Worm (Caenorhabditis elegans) whole organism, young adult: Measurements from ENCODE around the gene F07G6.8.
"Not testable (repeated sequence)": the region's sequence is repeated elsewhere in the genome, so short reads cannot be mapped to it uniquely, and the experiment has no call there.

Experiments used
- B0019.2 ChIP-seq: fragments of 200-800 bp; sonication (Bioruptor generic); conservative IDR thresholded peaks from 2 replicates; pipeline ENCODE4 v1.3.6; 2022; ENCODE audit warnings: missing genetic modification reagents, missing genetic modification characterization, missing compliant biosample characterization
- F22D6.2 ChIP-seq: sonication (generic microtip); optimal IDR thresholded peaks from 2 replicates; lab custom pipeline; 2016; ENCODE audit warnings: mild to moderate bottlenecking, missing genetic modification characterization, missing compliant biosample characterization
- F37B4.10 ChIP-seq: fragments of 200-800 bp; sonication (Bioruptor generic); IDR thresholded peaks from 2 replicates; pipeline ENCODE4 v1.3.6; 2022; ENCODE audit warnings: missing genetic modification characterization, missing compliant biosample characterization
- F49E8.2 ChIP-seq: sonication (generic microtip); optimal IDR thresholded peaks from 3 replicates; lab custom pipeline; 2017; ENCODE audit warnings: missing genetic modification characterization, mild to moderate bottlenecking, missing compliant biosample characterization, antibody characterized with exemption, moderate library complexity; ENCODE audit not compliant: insufficient read depth
- F57C9.4 ChIP-seq: sonication (generic microtip); optimal IDR thresholded peaks from 2 replicates; lab custom pipeline; 2017; ENCODE audit warnings: mild to moderate bottlenecking, missing genetic modification characterization, missing compliant biosample characterization
- T07F8.4 ChIP-seq: sonication (generic microtip); optimal IDR thresholded peaks from 2 replicates; lab custom pipeline; 2016; ENCODE audit warnings: mild to moderate bottlenecking, missing genetic modification characterization, moderate library complexity, missing compliant biosample characterization
- T26A5.8 ChIP-seq: sonication (generic microtip); optimal IDR thresholded peaks from 2 replicates; lab custom pipeline; 2016; ENCODE audit warnings: missing genetic modification characterization, missing compliant biosample characterization
- Y53G8AR.9 ChIP-seq: fragments of 200-800 bp; sonication (Bioruptor generic); conservative IDR thresholded peaks from 2 replicates; pipeline ENCODE4 v1.3.6; 2022; ENCODE audit warnings: missing genetic modification reagents, missing genetic modification characterization, missing compliant biosample characterization
- Y56A3A.18 ChIP-seq: fragments of 200-800 bp; sonication (Bioruptor generic); IDR thresholded peaks from 2 replicates; pipeline ENCODE4 v1.3.6; 2022; ENCODE audit warnings: missing genetic modification reagents, missing genetic modification characterization, missing compliant biosample characterization
- Y67H2A.10 ChIP-seq: fragments of 200-800 bp; sonication (Bioruptor generic); conservative IDR thresholded peaks from 2 replicates; pipeline ENCODE4 v1.3.6; 2022; ENCODE audit warnings: missing genetic modification reagents, missing genetic modification characterization, missing compliant biosample characterization
- Y95B8A.8 ChIP-seq: fragments of 200-800 bp; sonication (Bioruptor generic); IDR thresholded peaks from 2 replicates; pipeline ENCODE4 v1.3.6; 2022; ENCODE audit warnings: missing genetic modification reagents, missing genetic modification characterization, missing compliant biosample characterization
- aptf-3 ChIP-seq: fragments of 200-800 bp; sonication (Bioruptor generic); IDR thresholded peaks from 2 replicates; pipeline ENCODE4 v1.3.6; 2022; ENCODE audit warnings: missing genetic modification characterization, missing compliant biosample characterization
- athp-1 ChIP-seq: sonication (generic microtip); optimal IDR thresholded peaks from 2 replicates; lab custom pipeline; 2017; ENCODE audit warnings: mild to moderate bottlenecking, missing genetic modification characterization, missing compliant biosample characterization
- attf-3 ChIP-seq: fragments of 200-800 bp; sonication (Bioruptor generic); conservative IDR thresholded peaks from 2 replicates; pipeline ENCODE4 v1.3.6; 2022; ENCODE audit warnings: missing genetic modification reagents, missing genetic modification characterization, missing compliant biosample characterization
- attf-6 ChIP-seq: fragments of 200-800 bp; sonication (Bioruptor generic); IDR thresholded peaks from 2 replicates; pipeline ENCODE4 v1.3.6; 2022; ENCODE audit warnings: missing genetic modification reagents, missing genetic modification characterization, missing compliant biosample characterization
- bed-1 ChIP-seq: fragments of 200-800 bp; sonication (Bioruptor generic); IDR thresholded peaks from 2 replicates; pipeline ENCODE4 v1.3.6; 2022; ENCODE audit warnings: missing genetic modification reagents, missing genetic modification characterization, missing compliant biosample characterization
- bed-2 ChIP-seq: fragments of 200-800 bp; sonication (Bioruptor generic); IDR thresholded peaks from 2 replicates; pipeline ENCODE4 v1.3.6; 2022; ENCODE audit warnings: missing genetic modification reagents, missing genetic modification characterization, missing compliant biosample characterization
- ceh-40 ChIP-seq: fragments of 200-800 bp; sonication (Bioruptor generic); IDR thresholded peaks from 2 replicates; pipeline ENCODE4 v1.3.6; 2022; ENCODE audit warnings: missing genetic modification characterization, missing compliant biosample characterization
- die-1 ChIP-seq: sonication (generic microtip); optimal IDR thresholded peaks from 2 replicates; lab custom pipeline; 2016; ENCODE audit warnings: missing genotype, mild to moderate bottlenecking, missing genetic modification characterization, missing compliant biosample characterization
- dox-1 ChIP-seq: fragments of 200-800 bp; sonication (Bioruptor generic); IDR thresholded peaks from 2 replicates; pipeline ENCODE4 v1.3.6; 2022; ENCODE audit warnings: missing genetic modification reagents, missing genetic modification characterization, missing compliant biosample characterization
- dpff-1 ChIP-seq: sonication (generic microtip); optimal IDR thresholded peaks from 2 replicates; lab custom pipeline; 2017; ENCODE audit warnings: mild to moderate bottlenecking, missing genetic modification characterization, missing compliant biosample characterization
- egrh-3 ChIP-seq: fragments of 200-800 bp; sonication (Bioruptor generic); IDR thresholded peaks from 2 replicates; pipeline ENCODE4 v1.3.6; 2022; ENCODE audit warnings: missing genetic modification reagents, missing genetic modification characterization, missing compliant biosample characterization
- ekl-4 ChIP-seq: fragments of 200-800 bp; sonication (Bioruptor generic); IDR thresholded peaks from 2 replicates; pipeline ENCODE4 v1.3.6; 2022; ENCODE audit warnings: missing genetic modification reagents, missing genetic modification characterization, missing compliant biosample characterization
- ets-4 ChIP-seq: fragments of 200-800 bp; sonication (Bioruptor generic); optimal IDR thresholded peaks from 2 replicates; lab custom pipeline; 2018; ENCODE audit warnings: mild to moderate bottlenecking, missing genetic modification characterization, missing compliant biosample characterization
- hlh-26 ChIP-seq: fragments of 200-800 bp; sonication (Bioruptor generic); conservative IDR thresholded peaks from 2 replicates; pipeline ENCODE4 v1.3.6; 2022; ENCODE audit warnings: missing genetic modification reagents, missing genetic modification characterization, missing compliant biosample characterization
- hmg-1.2 ChIP-seq: fragments of 200-800 bp; sonication (Bioruptor generic); IDR thresholded peaks from 2 replicates; pipeline ENCODE4 v1.3.6; 2022; ENCODE audit warnings: missing genetic modification reagents, missing genetic modification characterization, missing compliant biosample characterization
- hmg-20 ChIP-seq: fragments of 200-800 bp; sonication (Bioruptor generic); IDR thresholded peaks from 2 replicates; pipeline ENCODE4 v1.3.6; 2022; ENCODE audit warnings: missing genetic modification reagents, missing genetic modification characterization, missing compliant biosample characterization
- hrde-1 ChIP-seq: sonication (generic microtip); optimal IDR thresholded peaks from 2 replicates; lab custom pipeline; 2016; ENCODE audit warnings: missing genetic modification characterization, mild to moderate bottlenecking, missing compliant biosample characterization, moderate library complexity, missing genotype, missing genetic modification reagents, borderline replicate concordance
- lin-35 ChIP-seq, 3 experiments: fragments of 150-350 bp in 2 of 3; sonication (generic microtip) in 1 of 3; optimal IDR thresholded peaks; 2 replicates each; lab custom pipeline; 2014 to 2018; ENCODE audit warnings: missing biosample characterization in 3 of 3, missing genetic modification characterization in 3 of 3, missing genetic modification reagents in 3 of 3
- lin-40 ChIP-seq: sonication (generic microtip); optimal IDR thresholded peaks from 2 replicates; lab custom pipeline; 2016; ENCODE audit warnings: missing genetic modification characterization, mild to moderate bottlenecking, missing compliant biosample characterization, missing genotype, missing genetic modification reagents
- lin-54 ChIP-seq: fragments of 200-800 bp; sonication (Bioruptor generic); optimal IDR thresholded peaks from 2 replicates; lab custom pipeline; 2018; ENCODE audit warnings: mild to moderate bottlenecking, missing genetic modification characterization, missing compliant biosample characterization
- lir-1 ChIP-seq: fragments of 200-800 bp; sonication (Bioruptor generic); conservative IDR thresholded peaks from 2 replicates; pipeline ENCODE4 v1.3.6; 2022; ENCODE audit warnings: missing genetic modification reagents, missing genetic modification characterization, missing compliant biosample characterization
- madf-6 ChIP-seq: fragments of 200-800 bp; sonication (Bioruptor generic); IDR thresholded peaks from 2 replicates; pipeline ENCODE4 v1.3.6; 2022; ENCODE audit warnings: missing genetic modification reagents, missing genetic modification characterization, missing compliant biosample characterization
- mes-4 ChIP-seq: sonication (generic microtip); optimal IDR thresholded peaks from 2 replicates; lab custom pipeline; 2016; ENCODE audit warnings: missing genotype, missing genetic modification characterization, missing compliant biosample characterization
- nfyb-1 ChIP-seq: fragments of 200-800 bp; sonication (Bioruptor generic); IDR thresholded peaks from 2 replicates; pipeline ENCODE4 v1.3.6; 2022; ENCODE audit warnings: missing genetic modification reagents, missing genetic modification characterization, missing compliant biosample characterization
- nhr-120 ChIP-seq: fragments of 200-800 bp; sonication (Bioruptor generic); IDR thresholded peaks from 2 replicates; pipeline ENCODE4 v1.3.6; 2022; ENCODE audit warnings: missing genetic modification characterization, missing compliant biosample characterization
- pbrm-1 ChIP-seq: fragments of 200-800 bp; sonication (Bioruptor generic); IDR thresholded peaks from 2 replicates; pipeline ENCODE4 v1.3.6; 2022; ENCODE audit warnings: missing genetic modification reagents, missing genetic modification characterization, missing compliant biosample characterization
- rec-8 ChIP-seq, 2 experiments: sonication (generic microtip); optimal IDR thresholded peaks; 2 replicates each; lab custom pipeline; 2016; ENCODE audit warnings: mild to moderate bottlenecking in 2 of 2, missing genetic modification characterization in 2 of 2, missing genetic modification reagents in 2 of 2, missing genotype in 2 of 2, missing biosample characterization in 1 of 2, missing compliant biosample characterization in 1 of 2, moderate library complexity in 1 of 2
- rpc-1 ChIP-seq, 2 experiments: fragments of 150-350 bp in 1 of 2; sonication (generic microtip) in 1 of 2; optimal IDR thresholded peaks; 2 replicates each; lab custom pipeline; 2014 to 2018; ENCODE audit warnings: missing biosample characterization in 1 of 2, missing genetic modification characterization in 1 of 2, missing genetic modification reagents in 1 of 2, missing genotype in 1 of 2
- somi-1 ChIP-seq: fragments of 200-800 bp; sonication (Bioruptor generic); optimal IDR thresholded peaks from 2 replicates; lab custom pipeline; 2018; ENCODE audit warnings: mild to moderate bottlenecking, missing genetic modification characterization, missing compliant biosample characterization
- sptf-2 ChIP-seq: fragments of 200-800 bp; sonication (Bioruptor generic); optimal IDR thresholded peaks from 2 replicates; lab custom pipeline; 2018; ENCODE audit warnings: mild to moderate bottlenecking, missing genetic modification characterization, missing compliant biosample characterization
- tbp1 ChIP-seq: fragments of 200-800 bp; sonication (Bioruptor generic); optimal IDR thresholded peaks from 2 replicates; lab custom pipeline; 2018; ENCODE audit warnings: mild to moderate bottlenecking, missing genetic modification characterization, missing compliant biosample characterization
- unc-130 ChIP-seq: sonication (generic microtip); optimal IDR thresholded peaks from 2 replicates; lab custom pipeline; 2016; ENCODE audit warnings: missing genetic modification reagents, missing genetic modification characterization, missing compliant biosample characterization
- xnd-1 ChIP-seq: sonication (generic microtip); optimal IDR thresholded peaks from 2 replicates; lab custom pipeline; 2016; ENCODE audit warnings: missing genotype, missing genetic modification reagents, missing genetic modification characterization, missing compliant biosample characterization
- ztf-22 ChIP-seq: fragments of 200-800 bp; sonication (Bioruptor generic); optimal IDR thresholded peaks from 2 replicates; lab custom pipeline; 2018; ENCODE audit warnings: mild to moderate bottlenecking, missing genetic modification characterization, moderate library complexity, missing compliant biosample characterization
- ztf-26 ChIP-seq: sonication (generic microtip); optimal IDR thresholded peaks from 2 replicates; lab custom pipeline; 2017; ENCODE audit warnings: missing genetic modification characterization, missing compliant biosample characterization

The F07G6.8 gene

DNA sequence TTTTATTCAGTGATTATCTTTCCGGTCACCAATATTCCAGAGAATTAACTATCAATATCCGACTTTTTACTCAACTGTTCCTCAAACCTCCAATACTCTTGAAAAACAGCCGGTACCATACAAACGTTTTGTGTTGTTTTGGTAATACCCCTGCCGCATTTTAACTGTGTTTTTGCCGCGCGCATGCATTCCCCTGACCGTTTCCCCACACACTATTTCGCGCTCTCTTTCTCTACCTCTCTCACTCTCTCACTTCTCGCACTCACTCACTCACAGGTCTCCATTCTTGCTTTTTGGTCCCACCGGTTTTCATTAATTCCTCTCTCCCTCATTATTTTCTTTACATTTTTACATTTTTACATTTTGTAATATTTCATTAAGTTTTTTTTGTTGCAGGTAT, 37.7 kb downstream of the F07G6.8 start, which contains the start of gene meg-4:
Gene meg-4, plus strand, starts transcription at position 397 of the 400 bp plus-strand sequence.
- TF ChIP-seq die-1 (tag; lab: Kevin White, UChicago) (no peak), rec-8 (tag; optimal IDR thresholded peaks at IDR 0.05; lab: Kevin White, UChicago) (no peak), athp-1 (tag; lab: Kevin White, UChicago) (no peak), T07F8.4 (no peak), dpff-1 (tag; lab: Kevin White, UChicago) (no peak), Y67H2A.10 (GFP tag; lab: Robert Waterston, UW) (no peak), lir-1 (no peak), pbrm-1 (GFP tag; lab: Robert Waterston, UW) (no peak), lin-35 (GFP tag; optimal IDR thresholded peaks at IDR 0.05; lab: Kevin White, UChicago) (no peak), aptf-3 (GFP tag; lab: Robert Waterston, UW) (no peak), Y53G8AR.9 (no peak), B0019.2 (no peak), ekl-4 (GFP tag; lab: Robert Waterston, UW) (no peak), F57C9.4 (no peak), hmg-1.2 (GFP tag; lab: Robert Waterston, UW) (peak; percentile 62), bed-2 (no peak), madf-6 (0 out of 2 replicates have a peak, but pooled peaks have one; percentile 29), hmg-20 (GFP tag; lab: Robert Waterston, UW) (no peak)

ce11 chrX:1681482-1681881, 38.8 kb downstream of the F07G6.8 start:
- TF ChIP-seq egrh-3 (peak; percentile 44; the same call in 1 of the 2 replicates), nfyb-1 (GFP tag; lab: Robert Waterston, UW) (0 out of 2 replicates have a peak, but pooled peaks have one; percentile 15), rpc-1 (tag; optimal IDR thresholded peaks at IDR 0.05; lab: Kevin White, UChicago) (peak; percentile 15), nhr-120 (GFP tag; lab: Robert Waterston, UW) (0 out of 2 replicates have a peak, but pooled peaks have one; percentile 56)
- not testable (repeated sequence) for TF ChIP-seq rpc-1 (optimal IDR thresholded peaks at IDR 0.05; lab: Kevin White, UChicago)

DNA sequence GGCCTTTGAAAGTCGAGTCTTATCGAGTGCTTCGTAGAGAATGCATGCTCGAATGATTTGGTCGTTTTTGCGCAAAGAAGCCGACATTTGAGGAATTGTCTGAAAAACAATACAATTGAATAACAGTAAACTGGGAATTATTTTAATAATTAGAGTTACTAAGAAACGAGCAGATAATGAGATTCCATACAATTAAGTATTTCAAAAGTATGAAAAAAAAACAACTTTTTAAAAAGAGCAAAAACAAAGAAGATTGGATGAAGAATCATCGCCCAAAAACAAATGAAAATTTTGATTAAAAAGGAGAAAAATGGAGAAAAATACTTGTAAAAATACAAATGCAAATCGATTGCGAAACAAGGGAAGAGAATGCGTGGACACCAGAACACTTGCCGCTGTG, 42.2 kb downstream of the F07G6.8 start, which contains the start of gene fbxa-170:
Gene fbxa-170, minus strand, starts transcription at position 101 of the 400 bp plus-strand sequence.
- TF ChIP-seq ets-4 (no peak), ceh-40 (GFP tag; lab: Robert Waterston, UW) (no peak), hlh-26 (GFP tag; lab: Robert Waterston, UW) (no peak), ztf-22 (GFP tag; lab: Kevin White, UChicago) (no peak), F37B4.10 (GFP tag; lab: Robert Waterston, UW) (no peak), hrde-1 (tag; lab: Kevin White, UChicago) (no peak), T26A5.8 (no peak), attf-3 (GFP tag; lab: Robert Waterston, UW) (no peak), mes-4 (tag; lab: Kevin White, UChicago) (no peak)

ce11 chrX:1675879-1676278, 44.4 kb downstream of the F07G6.8 start:
- no peak for TF ChIP-seq Y56A3A.18 (GFP tag; lab: Robert Waterston, UW)
- TF ChIP-seq lin-54 (GFP tag; lab: Kevin White, UChicago), result no peak
- no peak for TF ChIP-seq sptf-2 (GFP tag; lab: Kevin White, UChicago)
- TF ChIP-seq unc-130 (GFP tag; lab: Kevin White, UChicago), result no peak
- no peak for TF ChIP-seq Y95B8A.8 (GFP tag; lab: Robert Waterston, UW)
- no peak for TF ChIP-seq F49E8.2 (tag; lab: Kevin White, UChicago)
- no peak for TF ChIP-seq rec-8 (tag; optimal IDR thresholded peaks at IDR 0.05; lab: Kevin White, UChicago)
- TF ChIP-seq somi-1 (GFP tag; lab: Kevin White, UChicago), result no peak
- TF ChIP-seq dox-1 (GFP tag; lab: Robert Waterston, UW), result no peak
- no peak for TF ChIP-seq lin-40 (tag; lab: Kevin White, UChicago)
- no peak for TF ChIP-seq bed-1
- TF ChIP-seq F22D6.2 (tag; lab: Kevin White, UChicago), result no peak
- no peak for TF ChIP-seq xnd-1
- no peak for TF ChIP-seq tbp1
- no peak for TF ChIP-seq attf-6
- TF ChIP-seq ztf-26, result no peak
